Worm (Caenorhabditis elegans) whole organism, L4 larva: ENCODE measurements around the gene mboa-6.

ENCODE experiments used
- Y5F2A.4 ChIP-seq: fragments of 200-800 bp; sonication (Bioruptor generic); optimal IDR thresholded peaks from 2 replicates; lab custom pipeline; 2018; ENCODE audit warnings: mild to moderate bottlenecking, missing genetic modification characterization, missing compliant biosample characterization
- aly-2 ChIP-seq: sonication (generic microtip); optimal IDR thresholded peaks from 2 replicates; lab custom pipeline; 2018; ENCODE audit warnings: missing biosample characterization, missing genetic modification characterization
- mdl-1 ChIP-seq, 2 experiments: fragments of 150-350 bp in 1 of 2; sonication (generic microtip) in 1 of 2; optimal IDR thresholded peaks; 2 replicates each; lab custom pipeline; 2014 to 2017; ENCODE audit warnings: missing biosample characterization in 2 of 2, missing genetic modification characterization in 2 of 2
- mdt-29 ChIP-seq: fragments of 200-800 bp; sonication (Bioruptor generic); IDR thresholded peaks from 2 replicates; pipeline ENCODE4 v1.3.6; 2022; ENCODE audit warnings: missing genetic modification reagents, missing genetic modification characterization, missing compliant biosample characterization
- nhr-10 ChIP-seq: fragments of 150-350 bp; optimal IDR thresholded peaks from 2 replicates; lab custom pipeline; 2014; ENCODE audit warnings: missing biosample characterization, missing genetic modification characterization
- nhr-76 ChIP-seq: fragments of 150-350 bp; optimal IDR thresholded peaks from 2 replicates; lab custom pipeline; 2014; ENCODE audit warnings: missing biosample characterization, missing genetic modification characterization
- unc-62 ChIP-seq, 3 experiments: fragments of 150-350 bp in 1 of 3; sonication (generic microtip); optimal IDR thresholded peaks in 2 of 3; peaks in 1 of 3; 1 replicate in 1 of 3; 2 replicates in 2 of 3; lab custom pipeline; 2014 to 2017; ENCODE audit warnings: missing biosample characterization in 3 of 3, missing genetic modification characterization in 3 of 3, missing genetic modification reagents in 3 of 3, missing genotype in 1 of 3
- zfp-3 ChIP-seq: fragments of 200-800 bp; sonication (Bioruptor generic); conservative IDR thresholded peaks from 2 replicates; pipeline ENCODE4 v1.3.6; 2022; ENCODE audit warnings: missing genetic modification reagents, missing genetic modification characterization, missing compliant biosample characterization

DNA sequence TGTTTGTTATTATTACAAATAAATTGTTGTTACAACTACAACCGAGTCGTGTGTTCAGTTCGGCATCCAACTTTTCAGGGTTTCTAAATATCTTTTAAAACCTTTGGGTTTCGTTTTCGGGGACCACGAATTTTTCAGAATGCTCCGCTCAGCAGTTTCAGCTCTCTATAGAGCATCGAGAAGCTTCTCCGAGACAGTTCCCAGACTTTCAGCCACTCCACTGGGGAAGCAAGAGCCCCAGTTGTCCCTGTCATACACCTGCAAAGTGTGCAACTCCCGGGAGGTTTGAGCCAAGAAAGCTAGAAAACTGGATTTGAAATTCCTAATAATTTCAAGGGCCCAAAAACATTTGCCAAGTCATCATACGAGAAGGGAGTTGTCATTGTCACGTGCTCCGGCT is 10.4 kb downstream of the mboa-6 start, which contains the start of gene F53A3.7:
- no peak for TF ChIP-seq nhr-10
- TF ChIP-seq mdl-1 (tag; optimal IDR thresholded peaks at IDR 0.05; lab: Kevin White, UChicago), result no peak
- no peak for TF ChIP-seq Y5F2A.4 (GFP tag; lab: Kevin White, UChicago)
- no peak for TF ChIP-seq mdt-29 (GFP tag; lab: Robert Waterston, UW)
- no peak for TF ChIP-seq nhr-76
- TF ChIP-seq aly-2, result no peak
- TF ChIP-seq unc-62 (GFP tag; optimal IDR thresholded peaks at IDR 0.05 in 1 of 2; lab: Kevin White, UChicago), result no peak
- TF ChIP-seq unc-62 (tag; optimal IDR thresholded peaks at IDR 0.05; lab: Kevin White, UChicago), result no peak
- peak; percentile 45; the same call in 1 of the 2 replicates for TF ChIP-seq zfp-3
